Worm (Caenorhabditis elegans): ENCODE measurements around the gene sre-16.

ce11 chrIV:12274365-12274764, 38.5 kb upstream of the sre-16 start:
- no peak for TF ChIP-seq dao-5 (tag; optimal IDR thresholded peaks at IDR 0.05)
- no peak for TF ChIP-seq him-1 (tag; optimal IDR thresholded peaks at IDR 0.05)

Measured in whole organism, L4/young adult.